Worm (Caenorhabditis elegans): ENCODE measurements around the gene W06G6.15.

W06G6.15 gene

ce11 chrV:16683359-16683758 lies 29.0 kb downstream of the W06G6.15 start:
- TF ChIP-seq nhr-43 (tag; optimal IDR thresholded peaks at IDR 0.05; ENCODE audit: poor library complexity, severe bottlenecking) (no peak), nhr-11 (tag; optimal IDR thresholded peaks at IDR 0.05) (no peak), nhr-237 (tag; optimal IDR thresholded peaks at IDR 0.05) (no peak), pqm-1 (tag; optimal IDR thresholded peaks at IDR 0.05) (no peak), elt-3 (tag; optimal IDR thresholded peaks at IDR 0.05) (no peak)

DNA sequence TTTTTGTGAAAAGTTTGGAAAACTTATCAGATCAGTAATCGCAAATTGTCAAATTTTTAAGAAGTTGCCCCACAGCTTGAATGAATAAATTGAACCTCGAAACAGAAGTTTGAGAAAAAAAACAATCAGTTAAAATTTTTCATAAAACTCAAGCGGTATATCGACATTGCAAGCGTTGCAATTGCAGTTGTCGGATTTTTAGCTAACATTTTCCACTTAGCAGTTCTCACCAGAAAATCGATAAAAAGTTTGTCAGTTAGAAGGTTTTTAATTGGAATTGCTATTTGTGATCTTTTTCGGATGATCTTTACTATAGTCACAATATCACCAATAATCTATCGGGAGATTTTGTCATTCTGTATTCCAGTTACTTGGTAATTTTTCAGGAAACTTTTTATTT lies 31.4 kb downstream of the W06G6.15 start, which contains the start of gene srw-43:
Gene srw-43, plus strand, starts transcription at position 301 of the 400 bp plus-strand sequence.
- no peak for TF ChIP-seq fkh-2 (tag; optimal IDR thresholded peaks at IDR 0.05)
- TF ChIP-seq daf-12 (tag; optimal IDR thresholded peaks at IDR 0.05): no peak
- no peak for TF ChIP-seq ztf-11 (tag; optimal IDR thresholded peaks at IDR 0.05)
- TF ChIP-seq mml-1 (tag; optimal IDR thresholded peaks at IDR 0.05): no peak
- TF ChIP-seq nhr-76 (tag; optimal IDR thresholded peaks at IDR 0.05): no peak
- no peak for TF ChIP-seq tbx-2 (tag; optimal IDR thresholded peaks at IDR 0.05)
- TF ChIP-seq zag-1 (tag; optimal IDR thresholded peaks at IDR 0.05): no peak
- no peak for TF ChIP-seq elt-3 (tag; optimal IDR thresholded peaks at IDR 0.05)
- TF ChIP-seq egl-27 (tag; optimal IDR thresholded peaks at IDR 0.05): no peak
- no peak for TF ChIP-seq fos-1 (tag; optimal IDR thresholded peaks at IDR 0.05)
- TF ChIP-seq lin-15B (tag; optimal IDR thresholded peaks at IDR 0.05): no peak
- no peak for TF ChIP-seq elt-1 (tag; optimal IDR thresholded peaks at IDR 0.05)
- no peak for TF ChIP-seq ceh-9 (tag; optimal IDR thresholded peaks at IDR 0.05)
- no peak for TF ChIP-seq aly-2 (tag; optimal IDR thresholded peaks at IDR 0.05)

DNA sequence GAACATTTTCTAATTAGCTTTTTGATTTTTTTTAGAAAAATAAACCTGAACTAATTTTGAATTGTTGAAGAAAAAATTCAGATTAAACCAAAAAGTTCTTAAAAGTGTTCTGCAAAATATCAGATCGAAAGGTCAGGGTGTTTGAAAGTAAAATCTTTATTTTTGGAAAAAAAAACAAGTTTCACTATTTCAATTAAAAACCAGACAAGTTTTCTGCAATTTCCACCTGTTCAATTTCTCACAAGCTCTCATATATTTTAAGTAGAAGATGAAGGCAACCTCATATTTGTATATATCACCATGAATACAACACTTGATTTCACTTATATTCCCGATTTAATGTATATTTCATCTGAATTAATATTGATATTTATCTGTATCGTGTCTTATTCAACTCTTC lies 32.9 kb downstream of the W06G6.15 start, which contains the start of gene srz-102:
Gene srz-102, plus strand, starts transcription at position 301 of the 400 bp plus-strand sequence.
- no peak for TF ChIP-seq fkh-10 (GFP tag; optimal IDR thresholded peaks at IDR 0.05)
- no peak for TF ChIP-seq nhr-237 (tag; optimal IDR thresholded peaks at IDR 0.05)
- no peak for TF ChIP-seq ama-1 (optimal IDR thresholded peaks at IDR 0.05)

DNA sequence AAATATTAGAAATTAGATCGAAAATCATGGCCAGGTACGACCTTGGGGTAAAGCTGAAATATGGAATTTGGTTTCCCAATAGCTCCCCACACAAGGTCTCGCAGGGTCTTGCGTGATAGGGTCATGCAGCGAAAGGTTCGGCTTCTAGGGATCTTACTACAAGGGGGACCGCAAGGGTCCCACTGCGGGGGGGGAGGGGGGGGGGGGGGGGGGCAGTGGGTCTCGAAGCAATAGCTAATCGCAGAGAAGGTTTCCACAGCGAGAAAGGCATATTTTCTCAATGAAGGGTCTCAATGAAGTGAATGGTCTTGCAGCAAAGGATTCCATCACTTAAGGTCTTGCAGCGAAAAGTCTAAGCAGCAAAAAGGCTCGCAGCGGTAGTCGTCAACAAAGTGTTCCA lies 38.6 kb downstream of the W06G6.15 start:
- TF ChIP-seq eor-1 (tag; optimal IDR thresholded peaks at IDR 0.05): no peak
- no peak for TF ChIP-seq nhr-67 (tag; optimal IDR thresholded peaks at IDR 0.05)
- TF ChIP-seq elt-3 (tag; optimal IDR thresholded peaks at IDR 0.05): no peak
- TF ChIP-seq jun-1 (tag; optimal IDR thresholded peaks at IDR 0.05): no peak
- no peak for TF ChIP-seq mdl-1 (tag; optimal IDR thresholded peaks at IDR 0.05)
- no peak for TF ChIP-seq lin-39 (tag; optimal IDR thresholded peaks at IDR 0.05)
- no peak for TF ChIP-seq egl-27 (tag; optimal IDR thresholded peaks at IDR 0.05)
- TF ChIP-seq sea-2 (GFP tag; optimal IDR thresholded peaks at IDR 0.05): no peak
- no peak for TF ChIP-seq nhr-25 (tag; optimal IDR thresholded peaks at IDR 0.05)
- no peak for TF ChIP-seq daf-12 (tag; optimal IDR thresholded peaks at IDR 0.05)
- no peak for TF ChIP-seq R02D3.7 (tag; optimal IDR thresholded peaks at IDR 0.05)
- TF ChIP-seq nhr-237 (tag; optimal IDR thresholded peaks at IDR 0.05): no peak

ce11 chrV:16693732-16694131 lies 39.4 kb downstream of the W06G6.15 start, which contains the start of gene srw-42:
Gene srw-42 (minus strand): TSS chrV:16693832.
- TF ChIP-seq ama-1 (optimal IDR thresholded peaks at IDR 0.05) (no peak), unc-39 (tag; optimal IDR thresholded peaks at IDR 0.05) (no peak), ceh-82 (tag; optimal IDR thresholded peaks at IDR 0.05) (no peak), ceh-9 (tag; optimal IDR thresholded peaks at IDR 0.05) (no peak), nhr-43 (tag; optimal IDR thresholded peaks at IDR 0.05; ENCODE audit: poor library complexity, severe bottlenecking) (no peak), pha-4 (tag; optimal IDR thresholded peaks at IDR 0.05) (no peak), nfya-1 (tag; optimal IDR thresholded peaks at IDR 0.05; ENCODE audit: insufficient read depth) (no peak), pqm-1 (tag; optimal IDR thresholded peaks at IDR 0.05) (no peak), jun-1 (tag; optimal IDR thresholded peaks at IDR 0.05) (no peak), fkh-2 (tag; optimal IDR thresholded peaks at IDR 0.05) (no peak), egl-27 (tag; optimal IDR thresholded peaks at IDR 0.05) (no peak), hmg-11 (tag; optimal IDR thresholded peaks at IDR 0.05) (no peak)

DNA sequence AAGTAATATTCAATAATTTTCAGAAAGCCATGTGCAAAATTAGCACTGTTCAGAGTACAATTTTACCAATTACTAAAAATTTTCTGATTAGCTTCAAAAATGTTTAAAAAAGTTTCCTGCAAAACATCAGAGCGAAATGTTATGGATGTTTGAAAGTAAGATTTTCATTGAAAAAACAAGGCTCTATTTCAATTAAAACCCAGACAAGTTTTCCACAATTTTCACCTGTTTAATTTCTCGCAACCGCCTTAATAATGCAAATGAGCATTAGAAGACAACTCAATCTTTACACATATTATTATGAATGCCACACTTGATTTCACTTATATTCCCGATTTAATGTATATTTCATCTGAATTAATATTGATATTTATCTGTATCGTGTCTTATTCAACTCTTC lies 40.2 kb downstream of the W06G6.15 start, which contains the start of gene srz-101:
Gene srz-101, plus strand, starts transcription at position 301 of the 400 bp plus-strand sequence.
- TF ChIP-seq daf-12 (tag; optimal IDR thresholded peaks at IDR 0.05): no peak
- no peak for TF ChIP-seq egl-5 (tag; optimal IDR thresholded peaks at IDR 0.05)
- TF ChIP-seq lin-15B (tag; optimal IDR thresholded peaks at IDR 0.05): no peak
- no peak for TF ChIP-seq eor-1 (tag; optimal IDR thresholded peaks at IDR 0.05)
- TF ChIP-seq jun-1 (tag; optimal IDR thresholded peaks at IDR 0.05): no peak
- no peak for TF ChIP-seq nhr-77 (tag; optimal IDR thresholded peaks at IDR 0.05)
- no peak for TF ChIP-seq nhr-67 (tag; optimal IDR thresholded peaks at IDR 0.05)
- TF ChIP-seq elt-2 (tag; optimal IDR thresholded peaks at IDR 0.05): no peak
- TF ChIP-seq nhr-11 (tag; optimal IDR thresholded peaks at IDR 0.05): no peak
- no peak for TF ChIP-seq mdl-1 (tag; optimal IDR thresholded peaks at IDR 0.05)
- no peak for TF ChIP-seq fos-1 (tag; optimal IDR thresholded peaks at IDR 0.05)

All from whole organism, L3 larva.